Fruit fly (Drosophila melanogaster) ovary, adult (tissue): ENCODE measurements around the gene CG17105.

Experiments
- CG17801 ChIP-seq: fragments of 200-800 bp; optimal IDR thresholded peaks from 2 replicates; lab custom pipeline; 2019; ENCODE audit warnings: missing biosample characterization, mild to moderate bottlenecking, missing genetic modification characterization, moderate library complexity; ENCODE audit not compliant: partially characterized antibody

Gene CG17105

dm6 chr2L:10676933-10677714 is 3.7 kb upstream of the CG17105 start, which contains the start of gene CG17104:
Gene CG17104 (plus strand): TSS chr2L:10677198.
- TF ChIP-seq CG17801 (GFP tag; lab: Kevin White, UChicago) = no peak

dm6 chr2L:10677715-10678088 is 3.1 kb upstream of the CG17105 start:
- TF ChIP-seq CG17801 (GFP tag; lab: Kevin White, UChicago) = no peak

dm6 chr2L:10679568-10679967 is 1.3 kb upstream of the CG17105 start:
- no peak for TF ChIP-seq CG17801 (GFP tag; lab: Kevin White, UChicago)

- no peak for TF ChIP-seq CG17801 (GFP tag; lab: Kevin White, UChicago)
These were observed 772 bp downstream of the CG17105 start, which contains the start of gene CG17107 for dm6 chr2L:10681602-10682001. Gene CG17107 (plus strand): TSS chr2L:10681902.

- no peak for TF ChIP-seq CG17801 (GFP tag; lab: Kevin White, UChicago)
These were observed 1.4 kb downstream of the CG17105 start for dm6 chr2L:10682197-10682596.

- TF ChIP-seq CG17801 (GFP tag; lab: Kevin White, UChicago) = no peak
These were observed 2.1 kb downstream of the CG17105 start for dm6 chr2L:10682912-10683311.

dm6 chr2L:10684309-10684708 is 3.5 kb downstream of the CG17105 start, which contains the start of gene CG7299:
Gene CG7299 (minus strand): TSS chr2L:10684409.
- TF ChIP-seq CG17801 (GFP tag; lab: Kevin White, UChicago) = no peak

- TF ChIP-seq CG17801 (GFP tag; lab: Kevin White, UChicago) = no peak
These were observed 4.8 kb downstream of the CG17105 start for dm6 chr2L:10685666-10686065.

dm6 chr2L:10687009-10687793 is 6.4 kb downstream of the CG17105 start, which contains the start of gene CG7296:
Gene CG7296 (minus strand): TSS chr2L:10687066.
- TF ChIP-seq CG17801 (GFP tag; lab: Kevin White, UChicago) = no peak

- no peak for TF ChIP-seq CG17801 (GFP tag; lab: Kevin White, UChicago)
These were observed 7.0 kb downstream of the CG17105 start for dm6 chr2L:10687794-10688185.

dm6 chr2L:10688764-10689163 is 7.9 kb downstream of the CG17105 start:
- no peak for TF ChIP-seq CG17801 (GFP tag; lab: Kevin White, UChicago)

- no peak for TF ChIP-seq CG17801 (GFP tag; lab: Kevin White, UChicago)
These were observed 8.6 kb downstream of the CG17105 start, which contains the start of gene CG7294 for dm6 chr2L:10689221-10690034. Gene CG7294 (minus strand): TSS chr2L:10689271.

- TF ChIP-seq CG17801 (GFP tag; lab: Kevin White, UChicago) = no peak
These were observed 12.2 kb downstream of the CG17105 start for dm6 chr2L:10693018-10693417.

- no peak for TF ChIP-seq CG17801 (GFP tag; lab: Kevin White, UChicago)
These were observed 13.3 kb downstream of the CG17105 start, which contains the start of gene CG17108 for dm6 chr2L:10694053-10694618. Gene CG17108 (minus strand): TSS chr2L:10694103.
